Fruit fly (Drosophila melanogaster): ENCODE results near the gene LManII.

LManII gene

dm6 chr2L:10504895-10505294, 47.4 kb downstream of the LManII start (continued):
- TF ChIP-seq CG1603 (tag; optimal IDR thresholded peaks at IDR 0.05) (peak; percentile 40), fd3F (GFP tag; optimal IDR thresholded peaks at IDR 0.05) (no peak), CG11696 (GFP tag; IDR thresholded peaks at IDR 0.05) (peak; percentile 71), crol (GFP tag; IDR thresholded peaks at IDR 0.05) (no peak), D19A (tag; optimal IDR thresholded peaks at IDR 0.05) (peak; percentile 43), schlank (tag; optimal IDR thresholded peaks at IDR 0.05) (no peak), az2 (GFP tag; optimal IDR thresholded peaks at IDR 0.05) (no peak), Med (GFP tag) (peak; percentile 75), CG4617 (GFP tag; optimal IDR thresholded peaks at IDR 0.05; ENCODE audit: borderline replicate concordance) (no peak), kay (GFP tag; optimal IDR thresholded peaks at IDR 0.05) (no peak), caup (GFP tag; optimal IDR thresholded peaks at IDR 0.05; ENCODE audit: severe bottlenecking) (no peak), sc (optimal IDR thresholded peaks at IDR 0.05) (no peak), sc (GFP tag; optimal IDR thresholded peaks at IDR 0.05) (peak; percentile 44), mam (GFP tag; optimal IDR thresholded peaks at IDR 0.05) (no peak), ato (GFP tag; IDR thresholded peaks at IDR 0.05; ENCODE audit: partially characterized antibody) (no peak), D (optimal IDR thresholded peaks at IDR 0.05) (no peak), D (GFP tag; optimal IDR thresholded peaks at IDR 0.05) (peak; percentile 23), dati (GFP tag; IDR thresholded peaks at IDR 0.05) (no peak), gsb-n (tag; optimal IDR thresholded peaks at IDR 0.05) (no peak), ems (GFP tag; optimal IDR thresholded peaks at IDR 0.05) (no peak), her (GFP tag; optimal IDR thresholded peaks at IDR 0.05) (no peak), Six4 (GFP tag; optimal IDR thresholded peaks at IDR 0.05) (no peak), Lhr (GFP tag; optimal IDR thresholded peaks at IDR 0.05) (no peak), wek (GFP tag; optimal IDR thresholded peaks at IDR 0.05) (peak; percentile 46), seq (GFP tag; IDR thresholded peaks at IDR 0.05) (no peak), CG8290 (GFP tag; optimal IDR thresholded peaks at IDR 0.05) (no peak), CG8290 (tag; optimal IDR thresholded peaks at IDR 0.05) (peak; percentile 1 to 68), Atf-2 (GFP tag; optimal IDR thresholded peaks at IDR 0.05) (no peak), CG3065 (GFP tag; optimal IDR thresholded peaks at IDR 0.05) (no peak), CG18262 (tag; optimal IDR thresholded peaks at IDR 0.05) (peak; percentile 24), sd (tag; optimal IDR thresholded peaks at IDR 0.05) (no peak), sisA (GFP tag; IDR thresholded peaks at IDR 0.05) (no peak), Jarid2 (GFP tag; optimal IDR thresholded peaks at IDR 0.05) (no peak), tup (GFP tag; optimal IDR thresholded peaks at IDR 0.05) (no peak), Hsf (GFP tag; optimal IDR thresholded peaks at IDR 0.05) (peak; percentile 19), CG17186 (GFP tag; optimal IDR thresholded peaks at IDR 0.05) (no peak), cad (GFP tag; optimal IDR thresholded peaks at IDR 0.05) (no peak), lilli (GFP tag; optimal IDR thresholded peaks at IDR 0.05) (no peak), CG43689 (GFP tag; IDR thresholded peaks at IDR 0.05) (no peak), CG7357 (GFP tag; IDR thresholded peaks at IDR 0.05) (no peak), toy (GFP tag; IDR thresholded peaks at IDR 0.05) (no peak), Bdp1 (GFP tag; optimal IDR thresholded peaks at IDR 0.05) (no peak), twi (tag; optimal IDR thresholded peaks at IDR 0.05) (peak; percentile 52), Dp (GFP tag; optimal IDR thresholded peaks at IDR 0.05) (no peak), CG13624 (GFP tag; optimal IDR thresholded peaks at IDR 0.05) (no peak), CG9437 (GFP tag; optimal IDR thresholded peaks at IDR 0.05) (no peak), CG11247 (GFP tag; IDR thresholded peaks at IDR 0.05) (no peak), CG9797 (GFP tag; optimal IDR thresholded peaks at IDR 0.05) (no peak), CG10209 (GFP tag; optimal IDR thresholded peaks at IDR 0.05) (no peak), nom (GFP tag; optimal IDR thresholded peaks at IDR 0.05) (no peak), Gsc (GFP tag; IDR thresholded peaks at IDR 0.05) (no peak), CG7839 (tag; optimal IDR thresholded peaks at IDR 0.05) (no peak), ken (GFP tag; IDR thresholded peaks at IDR 0.05) (no peak)

Measured in whole organism, embryonic.